Fruit fly (Drosophila melanogaster) whole organism, embryonic: Measurements from ENCODE around the gene CG5793.

ENCODE experiments used
- Blimp-1 ChIP-seq: fragments of 200-800 bp; sonication (Bioruptor generic); optimal IDR thresholded peaks from 3 replicates; lab custom pipeline; 2018; ENCODE audit warnings: missing biosample characterization, missing genetic modification characterization, mild to moderate bottlenecking, moderate library complexity, missing genetic modification reagents
- CG1024 ChIP-seq: fragments of 200-800 bp; sonication (Bioruptor generic); IDR thresholded peaks from 2 replicates; pipeline ENCODE4 v1.3.6; 2022; ENCODE audit warnings: missing biosample characterization, missing genetic modification characterization
- CG10431 ChIP-seq: fragments of 200-800 bp; sonication (Bioruptor generic); optimal IDR thresholded peaks from 3 replicates; lab custom pipeline; 2018; ENCODE audit warnings: missing biosample characterization, mild to moderate bottlenecking, missing genetic modification characterization
- CG11695 ChIP-seq: fragments of 200-800 bp; sonication (Bioruptor generic); IDR thresholded peaks from 3 replicates; pipeline ENCODE4 v1.3.6; 2022; ENCODE audit warnings: missing biosample characterization, missing genetic modification characterization
- CG12071 ChIP-seq: fragments of 200-800 bp; sonication (Bioruptor generic); optimal IDR thresholded peaks from 3 replicates; lab custom pipeline; 2018; ENCODE audit warnings: missing biosample characterization, mild to moderate bottlenecking, missing genetic modification characterization
- CG12104 ChIP-seq: fragments of 200-800 bp; sonication (Bioruptor generic); optimal IDR thresholded peaks from 3 replicates; lab custom pipeline; 2016; ENCODE audit warnings: missing biosample characterization, missing genetic modification characterization
- CG13775 ChIP-seq: fragments of 200-800 bp; sonication (Bioruptor generic); optimal IDR thresholded peaks from 3 replicates; lab custom pipeline; 2017; ENCODE audit warnings: missing biosample characterization, mild to moderate bottlenecking, missing genetic modification characterization
- CG14014 ChIP-seq: fragments of 200-800 bp; sonication (Bioruptor generic); IDR thresholded peaks from 2 replicates; pipeline ENCODE4 v1.3.6; 2022; ENCODE audit warnings: missing biosample characterization, missing genetic modification characterization
- CG1529 ChIP-seq: fragments of 200-800 bp; sonication (Bioruptor generic); optimal IDR thresholded peaks from 3 replicates; lab custom pipeline; 2018; ENCODE audit warnings: missing biosample characterization, missing genetic modification characterization
- CG15479 ChIP-seq: fragments of 200-800 bp; sonication (Bioruptor generic); optimal IDR thresholded peaks from 3 replicates; lab custom pipeline; 2019; ENCODE audit warnings: missing biosample characterization, mild to moderate bottlenecking, missing genetic modification characterization, moderate library complexity
- CG17568 ChIP-seq: fragments of 200-800 bp; sonication (Bioruptor generic); optimal IDR thresholded peaks from 2 replicates; lab custom pipeline; 2018; ENCODE audit warnings: missing biosample characterization, mild to moderate bottlenecking, missing genetic modification characterization, moderate library complexity
- CG18476 ChIP-seq: fragments of 200-800 bp; sonication (Bioruptor generic); optimal IDR thresholded peaks from 2 replicates; lab custom pipeline; 2016; ENCODE audit warnings: missing biosample characterization, mild to moderate bottlenecking, missing genetic modification characterization
- CG2199 ChIP-seq: fragments of 200-800 bp; sonication (Bioruptor generic); IDR thresholded peaks from 3 replicates; pipeline ENCODE4 v1.3.6; 2022; ENCODE audit warnings: missing biosample characterization, missing genetic modification characterization
- CG4328 ChIP-seq: fragments of 200-800 bp; sonication (Bioruptor generic); optimal IDR thresholded peaks from 3 replicates; lab custom pipeline; 2017; ENCODE audit warnings: missing biosample characterization, missing genetic modification reagents, missing genetic modification characterization
- CG4854 ChIP-seq: fragments of 200-800 bp; sonication (Bioruptor generic); optimal IDR thresholded peaks from 2 replicates; lab custom pipeline; 2016; ENCODE audit warnings: missing biosample characterization, missing genetic modification characterization, inconsistent platforms
- CG6854 ChIP-seq: fragments of 200-800 bp; sonication (Bioruptor generic); optimal IDR thresholded peaks from 3 replicates; lab custom pipeline; 2017; ENCODE audit warnings: missing biosample characterization, mild to moderate bottlenecking, missing genetic modification characterization
- CG7357 ChIP-seq: fragments of 200-800 bp; sonication (Bioruptor generic); IDR thresholded peaks from 3 replicates; pipeline ENCODE4 v1.3.6; 2022; ENCODE audit warnings: missing biosample characterization, missing genetic modification characterization
- CG7556 ChIP-seq: fragments of 200-800 bp; sonication (Bioruptor generic); optimal IDR thresholded peaks from 2 replicates; lab custom pipeline; 2017; ENCODE audit warnings: missing biosample characterization, mild to moderate bottlenecking, missing genetic modification characterization
- Dbx ChIP-seq: fragments of 200-800 bp; sonication (Bioruptor generic); IDR thresholded peaks from 3 replicates; pipeline ENCODE4 v1.3.6; 2022; ENCODE audit warnings: missing biosample characterization, missing genetic modification characterization
- Dip2 ChIP-seq: fragments of 200-800 bp; sonication (Bioruptor generic); IDR thresholded peaks from 2 replicates; pipeline ENCODE4 v1.3.6; 2022; ENCODE audit warnings: missing biosample characterization, missing genetic modification characterization
- Drgx ChIP-seq: fragments of 200-800 bp; sonication (Bioruptor generic); IDR thresholded peaks from 2 replicates; pipeline ENCODE4 v1.3.6; 2022; ENCODE audit warnings: missing biosample characterization, missing genetic modification characterization
- E2f2 ChIP-seq: fragments of 200-800 bp; sonication (Bioruptor generic); IDR thresholded peaks from 2 replicates; pipeline ENCODE4 v1.3.6; 2022; ENCODE audit warnings: missing biosample characterization, missing genetic modification characterization
- Fer3 ChIP-seq: fragments of 200-800 bp; sonication (Bioruptor generic); optimal IDR thresholded peaks from 2 replicates; lab custom pipeline; 2018; ENCODE audit warnings: missing biosample characterization, mild to moderate bottlenecking, missing genetic modification characterization, moderate library complexity
- Hand ChIP-seq: fragments of 200-800 bp; sonication (Bioruptor generic); optimal IDR thresholded peaks from 2 replicates; lab custom pipeline; 2017; ENCODE audit warnings: mild to moderate bottlenecking, missing biosample characterization, missing genetic modification reagents, missing genetic modification characterization
- HmgD ChIP-seq: fragments of 200-800 bp; sonication (Bioruptor generic); optimal IDR thresholded peaks from 3 replicates; lab custom pipeline; 2016; ENCODE audit warnings: missing biosample characterization, missing genetic modification characterization
- MTF-1 ChIP-seq: fragments of 200-800 bp; sonication (Bioruptor generic); optimal IDR thresholded peaks from 2 replicates; lab custom pipeline; 2018; ENCODE audit warnings: missing biosample characterization, mild to moderate bottlenecking, missing genetic modification characterization, borderline replicate concordance
- Scr ChIP-seq: fragments of 200-800 bp; sonication (Bioruptor generic); IDR thresholded peaks from 2 replicates; pipeline ENCODE4 v1.3.6; 2022; ENCODE audit warnings: missing biosample characterization, missing genetic modification characterization; ENCODE audit not compliant: partially characterized antibody
- Sin3A ChIP-seq: fragments of >200 bp; optimal IDR thresholded peaks from 2 replicates; lab custom pipeline; 2018
- Sox100B ChIP-seq: fragments of 200-800 bp; sonication (Bioruptor generic); optimal IDR thresholded peaks from 3 replicates; lab custom pipeline; 2018; ENCODE audit warnings: missing biosample characterization, mild to moderate bottlenecking, missing genetic modification characterization
- Trl ChIP-seq, 3 experiments: fragments of >200 bp in 2 of 3; fragments of 200-800 bp in 1 of 3; sonication (Bioruptor generic) in 1 of 3; optimal IDR thresholded peaks; 2 replicates in 1 of 3; 3 replicates in 2 of 3; lab custom pipeline; 2016 to 2017; ENCODE audit warnings: missing biosample characterization in 1 of 3, missing genetic modification characterization in 1 of 3
- abd-A ChIP-seq: fragments of 200-800 bp; sonication (Bioruptor generic); optimal IDR thresholded peaks from 3 replicates; lab custom pipeline; 2019; ENCODE audit warnings: missing biosample characterization, mild to moderate bottlenecking, missing genetic modification characterization, moderate library complexity
- ap ChIP-seq: fragments of 200-800 bp; sonication (Bioruptor generic); IDR thresholded peaks from 2 replicates; pipeline ENCODE4 v1.3.6; 2022; ENCODE audit warnings: missing biosample characterization, missing genetic modification characterization
- chinmo ChIP-seq: fragments of 200-800 bp; sonication (Bioruptor generic); IDR thresholded peaks from 4 replicates; pipeline ENCODE4 v1.3.6; 2022; ENCODE audit warnings: missing biosample characterization, missing genetic modification characterization; ENCODE audit not compliant: partially characterized antibody
- dati ChIP-seq: fragments of 200-800 bp; sonication (Bioruptor generic); IDR thresholded peaks from 2 replicates; pipeline ENCODE4 v1.3.6; 2022; ENCODE audit warnings: missing biosample characterization, missing genetic modification characterization
- ems ChIP-seq: fragments of 200-800 bp; sonication (Bioruptor generic); optimal IDR thresholded peaks from 3 replicates; lab custom pipeline; 2016; ENCODE audit warnings: missing biosample characterization, missing genetic modification characterization
- gcm ChIP-seq: fragments of 200-800 bp; sonication (Bioruptor generic); optimal IDR thresholded peaks from 2 replicates; lab custom pipeline; 2019; ENCODE audit warnings: missing biosample characterization, mild to moderate bottlenecking, missing genetic modification characterization, moderate library complexity
- gsb-n ChIP-seq: fragments of 200-800 bp; sonication (Bioruptor generic); optimal IDR thresholded peaks from 3 replicates; lab custom pipeline; 2018; ENCODE audit warnings: missing biosample characterization, mild to moderate bottlenecking, missing genetic modification characterization
- hth ChIP-seq: fragments of >200 bp; optimal IDR thresholded peaks from 2 replicates; lab custom pipeline; 2017; ENCODE audit warnings: inconsistent platforms
- ken ChIP-seq: fragments of 200-800 bp; sonication (Bioruptor generic); IDR thresholded peaks from 3 replicates; pipeline ENCODE4 v1.3.6; 2022; ENCODE audit warnings: missing biosample characterization, missing genetic modification characterization
- lilli ChIP-seq: fragments of 200-800 bp; sonication (Bioruptor generic); optimal IDR thresholded peaks from 3 replicates; lab custom pipeline; 2016; ENCODE audit warnings: missing biosample characterization, missing genetic modification characterization
- phol ChIP-seq: fragments of 200-800 bp; sonication (Bioruptor generic); optimal IDR thresholded peaks from 3 replicates; lab custom pipeline; 2018; ENCODE audit warnings: missing biosample characterization, mild to moderate bottlenecking, missing genetic modification characterization, moderate library complexity
- prd ChIP-seq, 3 experiments: fragments of >200 bp in 2 of 3; fragments of 200-800 bp in 1 of 3; sonication (Bioruptor generic) in 1 of 3; optimal IDR thresholded peaks in 2 of 3; IDR thresholded peaks in 1 of 3; 2 replicates in 2 of 3; 3 replicates in 1 of 3; pipeline versions ENCODE4 v1.3.6 to Lab custom; 2017 to 2022; ENCODE audit warnings: missing biosample characterization in 1 of 3, missing genetic modification characterization in 1 of 3
- ranshi ChIP-seq: fragments of 200-800 bp; sonication (Bioruptor generic); IDR thresholded peaks from 2 replicates; pipeline ENCODE4 v1.3.6; 2022; ENCODE audit warnings: missing biosample characterization, missing genetic modification characterization
- scrt ChIP-seq: fragments of 200-800 bp; sonication (Bioruptor generic); optimal IDR thresholded peaks from 2 replicates; lab custom pipeline; 2018; ENCODE audit warnings: missing biosample characterization, mild to moderate bottlenecking, missing genetic modification characterization, moderate library complexity
- sd ChIP-seq: fragments of 200-800 bp; sonication (Bioruptor generic); optimal IDR thresholded peaks from 3 replicates; lab custom pipeline; 2018; ENCODE audit warnings: missing biosample characterization, mild to moderate bottlenecking, missing genetic modification characterization, moderate library complexity
- sens-2 ChIP-seq: fragments of 200-800 bp; sonication (Bioruptor generic); IDR thresholded peaks from 2 replicates; pipeline ENCODE4 v1.3.6; 2022; ENCODE audit warnings: missing biosample characterization, missing genetic modification characterization
- slp2 ChIP-seq: fragments of 200-800 bp; sonication (Bioruptor generic); optimal IDR thresholded peaks from 2 replicates; lab custom pipeline; 2016; ENCODE audit warnings: missing biosample characterization, missing genetic modification characterization
- sob ChIP-seq: fragments of 200-800 bp; sonication (Bioruptor generic); IDR thresholded peaks from 2 replicates; pipeline ENCODE4 v1.3.6; 2022; ENCODE audit warnings: missing biosample characterization, missing genetic modification characterization
- stwl ChIP-seq: fragments of 200-800 bp; sonication (Bioruptor generic); optimal IDR thresholded peaks from 3 replicates; lab custom pipeline; 2018; ENCODE audit warnings: missing biosample characterization, mild to moderate bottlenecking, missing genetic modification characterization, moderate library complexity

CG5793 gene

dm6 chr3R:21112742-21113465 lies 14.5 kb upstream of the CG5793 start (continued):
- TF ChIP-seq ranshi (GFP tag; lab: Robert Waterston, UW) (peak; percentile 89), CG18476 (GFP tag; lab: Kevin White, UChicago) (peak; percentile 80), hth (lab: Kevin White, UChicago) (no peak), abd-A (no peak), ap (GFP tag; lab: Robert Waterston, UW) (peak; percentile 78), sens-2 (GFP tag; lab: Robert Waterston, UW) (peak; percentile 73), CG14014 (GFP tag; lab: Robert Waterston, UW) (peak; percentile 83), Sox100B (GFP tag; lab: Kevin White, UChicago) (peak; percentile 88), Trl (optimal IDR thresholded peaks at IDR 0.05; lab: Kevin White, UChicago) (peak in 1 of 2 experiments; percentile 39), Trl (GFP tag; optimal IDR thresholded peaks at IDR 0.05; lab: Kevin White, UChicago) (peak; percentile 88), dati (GFP tag; lab: Robert Waterston, UW) (peak; percentile 77), stwl (tag; lab: Kevin White, UChicago) (peak; percentile 15), E2f2 (GFP tag; lab: Robert Waterston, UW) (peak; percentile 63), CG15479 (GFP tag; lab: Kevin White, UChicago) (no peak), chinmo (GFP tag; lab: Robert Waterston, UW) (no peak), CG1529 (GFP tag; lab: Kevin White, UChicago) (peak; percentile 82), CG6854 (peak; percentile 79), sob (peak; percentile 89), Drgx (GFP tag; lab: Robert Waterston, UW) (peak; percentile 85), phol (tag; lab: Kevin White, UChicago) (peak; percentile 79), CG4328 (GFP tag; lab: Kevin White, UChicago) (no peak), Hand (GFP tag; lab: Kevin White, UChicago) (peak; percentile 77), CG4854 (peak; percentile 78), CG7357 (peak; percentile 74), ken (GFP tag; lab: Robert Waterston, UW) (peak; percentile 82), lilli (peak; percentile 91), CG7556 (GFP tag; lab: Kevin White, UChicago) (peak; percentile 85), CG13775 (GFP tag; lab: Kevin White, UChicago) (peak; percentile 72), MTF-1 (GFP tag; lab: Kevin White, UChicago) (peak; percentile 89), CG17568 (peak; percentile 90), CG1024 (GFP tag; lab: Robert Waterston, UW) (peak; percentile 74), slp2 (GFP tag; lab: Kevin White, UChicago) (peak; percentile 86), gsb-n (peak; percentile 82), sd (tag; lab: Kevin White, UChicago) (peak; percentile 81), Scr (no peak), CG12071 (GFP tag; lab: Kevin White, UChicago) (peak; percentile 54), Fer3 (tag; lab: Kevin White, UChicago) (peak; percentile 90), prd (optimal IDR thresholded peaks at IDR 0.05; lab: Kevin White, UChicago) (no peak), prd (GFP tag; IDR thresholded peaks at IDR 0.05; lab: Robert Waterston, UW) (peak; percentile 90), gcm (peak; percentile 86), Dip2 (GFP tag; lab: Robert Waterston, UW) (no peak), Sin3A (lab: Kevin White, UChicago) (no peak), CG12104 (GFP tag; lab: Kevin White, UChicago) (peak; percentile 60), Dbx (GFP tag; lab: Robert Waterston, UW) (peak; percentile 66), CG10431 (GFP tag; lab: Kevin White, UChicago) (peak; percentile 26), HmgD (GFP tag; lab: Kevin White, UChicago) (peak; percentile 90), CG2199 (peak; percentile 70; the same call in 1 of the 3 replicates), ems (peak; percentile 60), scrt (peak; percentile 84), Blimp-1 (GFP tag; lab: Kevin White, UChicago) (peak; percentile 82), CG11695 (GFP tag; lab: Robert Waterston, UW) (peak; percentile 91)
